Fruit fly (Drosophila melanogaster) whole organism, embryonic: ENCODE measurements around the gene Vps13D.
A peak's percentile ranks its signal among the peaks of the same experiment; 100 is the strongest.

Experiments used
- Atf3 ChIP-seq: fragments of 200-800 bp; sonication (Bioruptor generic); optimal IDR thresholded peaks from 3 replicates; lab custom pipeline; 2016; ENCODE audit warnings: missing biosample characterization, missing genetic modification characterization
- Awh ChIP-seq: fragments of 200-800 bp; sonication (Bioruptor generic); IDR thresholded peaks from 2 replicates; pipeline ENCODE4, ENCODE4 v1.3.6; 2022; ENCODE audit warnings: missing biosample characterization, missing genetic modification characterization
- CG10147 ChIP-seq: fragments of 200-800 bp; sonication (Bioruptor generic); optimal IDR thresholded peaks from 2 replicates; lab custom pipeline; 2019; ENCODE audit warnings: missing biosample characterization, mild to moderate bottlenecking, missing genetic modification characterization, moderate library complexity
- CG10959 ChIP-seq: fragments of 200-800 bp; sonication (Bioruptor generic); IDR thresholded peaks from 2 replicates; pipeline ENCODE4 v1.3.6; 2022; ENCODE audit warnings: missing biosample characterization, missing genetic modification characterization
- CG10979 ChIP-seq: fragments of 200-800 bp; sonication (Bioruptor generic); optimal IDR thresholded peaks from 2 replicates; lab custom pipeline; 2018; ENCODE audit warnings: missing biosample characterization, mild to moderate bottlenecking, missing genetic modification characterization, moderate library complexity
- CG11696 ChIP-seq: fragments of 200-800 bp; sonication (Bioruptor generic); IDR thresholded peaks from 2 replicates; pipeline ENCODE4 v1.3.6; 2022; ENCODE audit warnings: missing biosample characterization, missing genetic modification characterization
- CG12391 ChIP-seq: fragments of 200-800 bp; sonication (Bioruptor generic); optimal IDR thresholded peaks from 3 replicates; lab custom pipeline; 2018; ENCODE audit warnings: missing biosample characterization, mild to moderate bottlenecking, missing genetic modification characterization, moderate library complexity
- CG13624 ChIP-seq: fragments of 200-800 bp; sonication (Bioruptor generic); optimal IDR thresholded peaks from 2 replicates; lab custom pipeline; 2016; ENCODE audit warnings: missing biosample characterization, missing genetic modification characterization
- CG14965 ChIP-seq: fragments of 200-800 bp; sonication (Bioruptor generic); optimal IDR thresholded peaks from 2 replicates; lab custom pipeline; 2016; ENCODE audit warnings: missing biosample characterization, missing genetic modification characterization, borderline replicate concordance
- CG15696 ChIP-seq: fragments of 200-800 bp; sonication (Bioruptor generic); optimal IDR thresholded peaks from 2 replicates; lab custom pipeline; 2019; ENCODE audit warnings: missing biosample characterization, mild to moderate bottlenecking, missing genetic modification characterization, moderate library complexity
- CG17359 ChIP-seq: fragments of 200-800 bp; sonication (Bioruptor generic); optimal IDR thresholded peaks from 3 replicates; lab custom pipeline; 2018; ENCODE audit warnings: missing biosample characterization, mild to moderate bottlenecking, missing genetic modification characterization, moderate library complexity
- CG17568 ChIP-seq: fragments of 200-800 bp; sonication (Bioruptor generic); optimal IDR thresholded peaks from 2 replicates; lab custom pipeline; 2018; ENCODE audit warnings: missing biosample characterization, mild to moderate bottlenecking, missing genetic modification characterization, moderate library complexity
- CG18011 ChIP-seq: fragments of 200-800 bp; sonication (Bioruptor generic); optimal IDR thresholded peaks from 2 replicates; lab custom pipeline; 2017; ENCODE audit warnings: missing biosample characterization, missing genetic modification characterization, mild to moderate bottlenecking, moderate library complexity, missing genotype
- CG18262 ChIP-seq: fragments of 200-800 bp; optimal IDR thresholded peaks from 3 replicates; lab custom pipeline; 2019; ENCODE audit warnings: missing biosample characterization, mild to moderate bottlenecking, missing genetic modification characterization, moderate library complexity
- CG18476 ChIP-seq: fragments of 200-800 bp; sonication (Bioruptor generic); optimal IDR thresholded peaks from 2 replicates; lab custom pipeline; 2016; ENCODE audit warnings: missing biosample characterization, mild to moderate bottlenecking, missing genetic modification characterization
- CG18599 ChIP-seq: fragments of 200-800 bp; sonication (Bioruptor generic); optimal IDR thresholded peaks from 3 replicates; lab custom pipeline; 2017; ENCODE audit warnings: missing biosample characterization, missing genetic modification characterization, mild to moderate bottlenecking, moderate library complexity, missing genetic modification reagents
- CG18764 ChIP-seq: fragments of 200-800 bp; sonication (Bioruptor generic); optimal IDR thresholded peaks from 3 replicates; lab custom pipeline; 2016; ENCODE audit warnings: missing biosample characterization, missing genetic modification characterization
- CG2116 ChIP-seq: fragments of 200-800 bp; sonication (Bioruptor generic); optimal IDR thresholded peaks from 3 replicates; lab custom pipeline; 2018; ENCODE audit warnings: missing biosample characterization, mild to moderate bottlenecking, missing genetic modification characterization
- CG33213 ChIP-seq: fragments of 200-800 bp; sonication (Bioruptor generic); optimal IDR thresholded peaks from 3 replicates; lab custom pipeline; 2016; ENCODE audit warnings: missing biosample characterization, missing genetic modification characterization
- CG34224 ChIP-seq: fragments of 200-800 bp; sonication (Bioruptor generic); IDR thresholded peaks from 3 replicates; pipeline ENCODE4 v1.3.6; 2022; ENCODE audit warnings: missing biosample characterization, missing genetic modification characterization; ENCODE audit not compliant: partially characterized antibody
- CG42726 ChIP-seq: fragments of 200-800 bp; sonication (Bioruptor generic); IDR thresholded peaks from 2 replicates; pipeline ENCODE4 v1.3.6; 2022; ENCODE audit warnings: missing biosample characterization, missing genetic modification characterization; ENCODE audit not compliant: partially characterized antibody
- CG4617 ChIP-seq: fragments of 200-800 bp; sonication (Bioruptor generic); optimal IDR thresholded peaks from 3 replicates; lab custom pipeline; 2016; ENCODE audit warnings: missing biosample characterization, missing genetic modification characterization, borderline replicate concordance
- CG7745 ChIP-seq: fragments of 200-800 bp; sonication (Bioruptor generic); optimal IDR thresholded peaks from 2 replicates; lab custom pipeline; 2018; ENCODE audit warnings: missing biosample characterization, mild to moderate bottlenecking, missing genetic modification characterization, moderate library complexity
- CrebB ChIP-seq: fragments of 200-800 bp; sonication (Bioruptor generic); optimal IDR thresholded peaks from 3 replicates; lab custom pipeline; 2018; ENCODE audit warnings: missing biosample characterization, mild to moderate bottlenecking, missing genetic modification characterization
- D19A ChIP-seq: fragments of 200-800 bp; optimal IDR thresholded peaks from 3 replicates; lab custom pipeline; 2019; ENCODE audit warnings: missing biosample characterization, mild to moderate bottlenecking, missing genetic modification characterization, moderate library complexity
- D19B ChIP-seq: fragments of 200-800 bp; sonication (Bioruptor generic); optimal IDR thresholded peaks from 2 replicates; lab custom pipeline; 2017; ENCODE audit warnings: missing biosample characterization, mild to moderate bottlenecking, missing genetic modification characterization
- Deaf1 ChIP-seq: fragments of 200-800 bp; optimal IDR thresholded peaks from 3 replicates; lab custom pipeline; 2019; ENCODE audit warnings: missing biosample characterization, mild to moderate bottlenecking, missing genetic modification characterization, moderate library complexity
- Ets97D ChIP-seq: fragments of 200-800 bp; sonication (Bioruptor generic); optimal IDR thresholded peaks from 3 replicates; lab custom pipeline; 2016; ENCODE audit warnings: missing biosample characterization, missing genetic modification characterization
- Gsc ChIP-seq: fragments of 200-800 bp; sonication (Bioruptor generic); IDR thresholded peaks from 2 replicates; pipeline ENCODE4 v1.3.6; 2022; ENCODE audit warnings: missing biosample characterization, missing genetic modification characterization
- Nf-YA ChIP-seq: fragments of 200-800 bp; sonication (Bioruptor generic); IDR thresholded peaks from 2 replicates; pipeline ENCODE4 v1.3.6; 2022; ENCODE audit warnings: missing biosample characterization, missing genetic modification characterization
- PHDP ChIP-seq: fragments of 200-800 bp; sonication (Bioruptor generic); optimal IDR thresholded peaks from 3 replicates; lab custom pipeline; 2018; ENCODE audit warnings: missing biosample characterization, mild to moderate bottlenecking, missing genetic modification characterization, moderate library complexity
- Ptx1 ChIP-seq: fragments of 200-800 bp; sonication (Bioruptor generic); IDR thresholded peaks from 2 replicates; pipeline ENCODE4 v1.3.6; 2022; ENCODE audit warnings: missing biosample characterization, missing genetic modification characterization
- Ravus ChIP-seq: fragments of 200-800 bp; sonication (Bioruptor generic); IDR thresholded peaks from 2 replicates; pipeline ENCODE4 v1.3.6; 2022; ENCODE audit warnings: missing biosample characterization, missing genetic modification characterization
- Sry-δ ChIP-seq: fragments of 200-800 bp; sonication (Bioruptor generic); optimal IDR thresholded peaks from 2 replicates; lab custom pipeline; 2016; ENCODE audit warnings: missing biosample characterization, missing genetic modification characterization
- Trl ChIP-seq, 3 experiments: fragments of >200 bp in 2 of 3; fragments of 200-800 bp in 1 of 3; sonication (Bioruptor generic) in 1 of 3; optimal IDR thresholded peaks; 2 replicates in 1 of 3; 3 replicates in 2 of 3; lab custom pipeline; 2016 to 2017; ENCODE audit warnings: missing biosample characterization in 1 of 3, missing genetic modification characterization in 1 of 3
- Vsx1 ChIP-seq: fragments of 200-800 bp; sonication (Bioruptor generic); optimal IDR thresholded peaks from 2 replicates; lab custom pipeline; 2017; ENCODE audit warnings: missing biosample characterization, mild to moderate bottlenecking, missing genetic modification characterization, missing genetic modification reagents
- Xrp1 ChIP-seq: fragments of 200-800 bp; sonication (Bioruptor generic); IDR thresholded peaks from 2 replicates; pipeline ENCODE4 v1.3.6; 2022; ENCODE audit warnings: missing biosample characterization, missing genetic modification characterization
- ase ChIP-seq: fragments of 200-800 bp; sonication (Bioruptor generic); IDR thresholded peaks from 3 replicates; pipeline ENCODE4 v1.3.6; 2022; ENCODE audit warnings: missing biosample characterization, missing genetic modification characterization
- az2 ChIP-seq: fragments of 200-800 bp; sonication (Bioruptor generic); optimal IDR thresholded peaks from 3 replicates; lab custom pipeline; 2016; ENCODE audit warnings: missing biosample characterization, missing genetic modification characterization
- chif ChIP-seq, 2 experiments: fragments of 200-800 bp; sonication (Bioruptor generic); optimal IDR thresholded peaks; 3 replicates each; lab custom pipeline; 2016; ENCODE audit warnings: missing biosample characterization in 2 of 2, missing genetic modification characterization in 2 of 2
- ewg ChIP-seq: fragments of 200-800 bp; sonication (Bioruptor generic); optimal IDR thresholded peaks from 3 replicates; lab custom pipeline; 2017; ENCODE audit warnings: mild to moderate bottlenecking, missing biosample characterization, missing genetic modification reagents, missing genetic modification characterization
- inv ChIP-seq: fragments of 200-800 bp; sonication (Bioruptor generic); IDR thresholded peaks from 2 replicates; pipeline ENCODE4 v1.3.6; 2022; ENCODE audit warnings: missing biosample characterization, missing genetic modification characterization; ENCODE audit not compliant: partially characterized antibody
- lbe ChIP-seq: fragments of 200-800 bp; sonication (Bioruptor generic); optimal IDR thresholded peaks from 2 replicates; lab custom pipeline; 2016; ENCODE audit warnings: missing biosample characterization, mild to moderate bottlenecking, missing genetic modification characterization
- pum ChIP-seq: fragments of 200-800 bp; sonication (Bioruptor generic); optimal IDR thresholded peaks from 2 replicates; lab custom pipeline; 2016; ENCODE audit warnings: missing biosample characterization, missing genetic modification characterization
- so ChIP-seq: fragments of 200-800 bp; sonication (Bioruptor generic); IDR thresholded peaks from 3 replicates; pipeline ENCODE4 v1.3.6; 2022; ENCODE audit warnings: missing biosample characterization, missing genetic modification characterization
- sug ChIP-seq: fragments of 200-800 bp; optimal IDR thresholded peaks from 2 replicates; lab custom pipeline; 2019; ENCODE audit warnings: missing biosample characterization, mild to moderate bottlenecking, missing genetic modification characterization, moderate library complexity
- tgo ChIP-seq: fragments of 200-800 bp; sonication (Bioruptor generic); IDR thresholded peaks from 3 replicates; pipeline ENCODE4 v1.3.6; 2022; ENCODE audit warnings: missing biosample characterization, missing genetic modification characterization
- unpg ChIP-seq: fragments of 200-800 bp; sonication (Bioruptor generic); optimal IDR thresholded peaks from 3 replicates; lab custom pipeline; 2018; ENCODE audit warnings: missing biosample characterization, mild to moderate bottlenecking, missing genetic modification characterization, moderate library complexity
- vnd ChIP-seq: fragments of 200-800 bp; sonication (Bioruptor generic); IDR thresholded peaks from 3 replicates; pipeline ENCODE4 v1.3.6; 2022; ENCODE audit warnings: missing biosample characterization, missing genetic modification characterization; ENCODE audit not compliant: partially characterized antibody
- wek ChIP-seq: fragments of 200-800 bp; sonication (Bioruptor generic); optimal IDR thresholded peaks from 3 replicates; lab custom pipeline; 2018; ENCODE audit warnings: missing biosample characterization, mild to moderate bottlenecking, missing genetic modification characterization, moderate library complexity

The Vps13D gene

DNA sequence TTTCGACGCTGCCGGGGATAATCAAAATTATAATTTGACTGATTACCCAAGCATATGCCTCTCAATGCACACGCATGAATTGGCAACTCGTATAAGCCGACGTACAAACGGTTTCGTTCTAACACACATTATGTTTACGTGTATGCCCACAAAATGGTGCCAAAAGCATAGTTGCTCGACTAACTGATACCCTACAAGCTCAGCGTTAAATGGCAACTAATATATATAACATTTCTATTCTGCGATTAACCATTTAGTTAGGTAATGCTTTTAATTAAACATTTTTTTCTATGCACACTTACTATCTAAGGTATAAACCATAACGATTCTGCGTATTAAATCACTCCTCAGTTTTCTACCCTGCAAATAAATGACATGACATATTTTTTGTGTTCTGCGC is 34.1 kb upstream of the Vps13D start (continued):
- no peak for TF ChIP-seq CG18764
- TF ChIP-seq CG18011: no peak
- no peak for TF ChIP-seq az2
- TF ChIP-seq CG11696 (GFP tag; lab: Robert Waterston, UW): no peak
- no peak for TF ChIP-seq Atf3
- TF ChIP-seq CG18599 (GFP tag; lab: Kevin White, UChicago): no peak
- no peak for TF ChIP-seq CrebB (tag; lab: Kevin White, UChicago)
- no peak for TF ChIP-seq inv (GFP tag; lab: Robert Waterston, UW)
- TF ChIP-seq unpg: no peak
- TF ChIP-seq CG34224 (GFP tag; lab: Robert Waterston, UW): 0 out of 3 replicates have a peak, but pooled peaks have one; percentile 14
- no peak for TF ChIP-seq Sry-δ (GFP tag; lab: Kevin White, UChicago)
- no peak for TF ChIP-seq CG7745 (tag; lab: Kevin White, UChicago)
- TF ChIP-seq CG13624 (GFP tag; lab: Kevin White, UChicago): no peak
- TF ChIP-seq CG33213: no peak
- no peak for TF ChIP-seq CG10959 (GFP tag; lab: Robert Waterston, UW)
- TF ChIP-seq so: no peak
- TF ChIP-seq CG10147 (GFP tag; lab: Kevin White, UChicago): no peak
- TF ChIP-seq CG12391 (tag; lab: Kevin White, UChicago): no peak
- TF ChIP-seq Vsx1 (GFP tag; lab: Kevin White, UChicago): no peak
- no peak for TF ChIP-seq CG2116 (GFP tag; lab: Kevin White, UChicago)
- no peak for TF ChIP-seq CG42726
- no peak for TF ChIP-seq Awh (GFP tag; lab: Robert Waterston, UW)
- TF ChIP-seq CG15696: no peak
- no peak for TF ChIP-seq vnd
- no peak for TF ChIP-seq Deaf1 (tag; lab: Kevin White, UChicago)
- TF ChIP-seq lbe (GFP tag; lab: Kevin White, UChicago): no peak
- TF ChIP-seq Gsc: no peak
- peak; percentile 6; the same call in 1 of the 2 replicates for TF ChIP-seq Xrp1
- TF ChIP-seq D19B: peak; percentile 57
- no peak for TF ChIP-seq PHDP (tag; lab: Kevin White, UChicago)
- TF ChIP-seq ase: no peak
- no peak for TF ChIP-seq sug (tag; lab: Kevin White, UChicago)
- no peak for TF ChIP-seq Nf-YA (GFP tag; lab: Robert Waterston, UW)
- no peak for TF ChIP-seq CG17359 (tag; lab: Kevin White, UChicago)
- no peak for TF ChIP-seq CG17568 (GFP tag; lab: Kevin White, UChicago)
- TF ChIP-seq CG10979: peak; percentile 17
- no peak for TF ChIP-seq Trl (optimal IDR thresholded peaks at IDR 0.05; lab: Kevin White, UChicago)
- TF ChIP-seq Trl (GFP tag; optimal IDR thresholded peaks at IDR 0.05; lab: Kevin White, UChicago): no peak
- TF ChIP-seq D19A (tag; lab: Kevin White, UChicago): peak; percentile 32
- no peak for TF ChIP-seq CG14965 (GFP tag; lab: Kevin White, UChicago)
- peak; percentile 29 for TF ChIP-seq CG18262
- TF ChIP-seq wek (GFP tag; lab: Kevin White, UChicago): no peak
- TF ChIP-seq chif (GFP tag; optimal IDR thresholded peaks at IDR 0.05; lab: Kevin White, UChicago): no peak
- no peak for TF ChIP-seq Ptx1 (GFP tag; lab: Robert Waterston, UW)
- TF ChIP-seq CG4617 (GFP tag; lab: Kevin White, UChicago): no peak
- TF ChIP-seq Ravus: no peak
- peak; percentile 30 for TF ChIP-seq ewg (GFP tag; lab: Kevin White, UChicago)
- TF ChIP-seq pum (GFP tag; lab: Kevin White, UChicago): no peak
- TF ChIP-seq tgo (GFP tag; lab: Robert Waterston, UW): no peak
- no peak for TF ChIP-seq CG18476 (GFP tag; lab: Kevin White, UChicago)
- no peak for TF ChIP-seq Ets97D (GFP tag; lab: Kevin White, UChicago)
